Worm (Caenorhabditis elegans): ENCODE measurements around the gene C04C3.6.

The C04C3.6 gene

ce11 chrIV:3442513-3442912, 20.1 kb upstream of the C04C3.6 start:
- TF ChIP-seq mep-1 (tag; optimal IDR thresholded peaks at IDR 0.05), result no peak
- no peak for TF ChIP-seq ces-1 (GFP tag; optimal IDR thresholded peaks at IDR 0.05)
- no peak for TF ChIP-seq blmp-1 (tag; optimal IDR thresholded peaks at IDR 0.05)
- no peak for TF ChIP-seq mls-2 (tag; optimal IDR thresholded peaks at IDR 0.05)
- no peak for TF ChIP-seq lin-32 (GFP tag; optimal IDR thresholded peaks at IDR 0.05)
- TF ChIP-seq lsy-2 (tag; optimal IDR thresholded peaks at IDR 0.05), result no peak
- no peak for TF ChIP-seq nhr-12 (tag; optimal IDR thresholded peaks at IDR 0.05)
- no peak for TF ChIP-seq unc-62 (GFP tag; optimal IDR thresholded peaks at IDR 0.05)
- TF ChIP-seq ceh-39 (tag; optimal IDR thresholded peaks at IDR 0.05), result no peak
- no peak for TF ChIP-seq elt-3 (tag; optimal IDR thresholded peaks at IDR 0.05)
- TF ChIP-seq tbx-8 (GFP tag; optimal IDR thresholded peaks at IDR 0.05), result no peak
- TF ChIP-seq M03D4.4 (tag; optimal IDR thresholded peaks at IDR 0.05), result no peak
- no peak for TF ChIP-seq pha-4 (tag; optimal IDR thresholded peaks at IDR 0.05)
- no peak for TF ChIP-seq nhr-28 (tag; optimal IDR thresholded peaks at IDR 0.05)
- TF ChIP-seq mab-5 (tag; optimal IDR thresholded peaks at IDR 0.05), result no peak
- no peak for TF ChIP-seq sem-2 (GFP tag; optimal IDR thresholded peaks at IDR 0.05)
- TF ChIP-seq hlh-1 (tag; optimal IDR thresholded peaks at IDR 0.05), result no peak
- no peak for TF ChIP-seq ztf-11 (tag; optimal IDR thresholded peaks at IDR 0.05)
- no peak for TF ChIP-seq unc-39 (tag; optimal IDR thresholded peaks at IDR 0.05)

ce11 chrIV:3440848-3441247, 18.4 kb upstream of the C04C3.6 start, which contains the start of gene grd-10:
Gene grd-10 (plus strand): TSS chrIV:3441055.
- TF ChIP-seq zip-8 (tag; optimal IDR thresholded peaks at IDR 0.05), result no peak
- TF ChIP-seq tbx-8 (GFP tag; optimal IDR thresholded peaks at IDR 0.05), result no peak
- no peak for TF ChIP-seq elt-3 (tag; optimal IDR thresholded peaks at IDR 0.05)
- TF ChIP-seq ceh-43 (GFP tag; optimal IDR thresholded peaks at IDR 0.05), result no peak
- TF ChIP-seq nhr-28 (tag; optimal IDR thresholded peaks at IDR 0.05), result no peak

ce11 chrIV:3439354-3439753, 16.9 kb upstream of the C04C3.6 start, which contains the start of gene grd-3:
Gene grd-3 (plus strand): TSS chrIV:3439655.
- no peak for TF ChIP-seq flh-1 (GFP tag; optimal IDR thresholded peaks at IDR 0.05)

- TF ChIP-seq nhr-28 (tag; optimal IDR thresholded peaks at IDR 0.05) (no peak), nhr-2 (tag; optimal IDR thresholded peaks at IDR 0.05) (no peak), lsy-2 (tag; optimal IDR thresholded peaks at IDR 0.05) (no peak), mab-5 (tag; optimal IDR thresholded peaks at IDR 0.05) (no peak), drap-1 (GFP tag; optimal IDR thresholded peaks at IDR 0.05) (no peak), elt-3 (tag; optimal IDR thresholded peaks at IDR 0.05) (no peak), elt-1 (tag; optimal IDR thresholded peaks at IDR 0.05; ENCODE audit: borderline replicate concordance, insufficient read depth) (no peak), pha-4 (tag; optimal IDR thresholded peaks at IDR 0.05) (no peak), snpc-4 (tag; optimal IDR thresholded peaks at IDR 0.05) (no peak), ceh-83 (GFP tag; optimal IDR thresholded peaks at IDR 0.05) (no peak), lin-32 (GFP tag; optimal IDR thresholded peaks at IDR 0.05) (no peak), tbx-8 (GFP tag; optimal IDR thresholded peaks at IDR 0.05) (no peak), nhr-237 (tag; optimal IDR thresholded peaks at IDR 0.05) (no peak), ceh-39 (tag; optimal IDR thresholded peaks at IDR 0.05) (no peak), bed-3 (GFP tag; optimal IDR thresholded peaks at IDR 0.05) (no peak), cnd-1 (tag; optimal IDR thresholded peaks at IDR 0.05) (no peak), nhr-76 (tag; optimal IDR thresholded peaks at IDR 0.05) (no peak), unc-120 (tag; optimal IDR thresholded peaks at IDR 0.05; ENCODE audit: poor library complexity, severe bottlenecking) (no peak)
Measured at ce11 chrIV:3438022-3438421, 15.6 kb upstream of the C04C3.6 start, which contains the start of gene grd-13. Gene grd-13 (plus strand): TSS chrIV:3438312.

- TF ChIP-seq mab-5 (tag; optimal IDR thresholded peaks at IDR 0.05), result no peak
- TF ChIP-seq nhr-28 (tag; optimal IDR thresholded peaks at IDR 0.05), result no peak
- TF ChIP-seq M03D4.4 (tag; optimal IDR thresholded peaks at IDR 0.05), result no peak
- no peak for TF ChIP-seq sem-2 (GFP tag; optimal IDR thresholded peaks at IDR 0.05)
- TF ChIP-seq lin-32 (GFP tag; optimal IDR thresholded peaks at IDR 0.05), result no peak
- no peak for TF ChIP-seq cnd-1 (tag; optimal IDR thresholded peaks at IDR 0.05)
- TF ChIP-seq lin-13 (tag; optimal IDR thresholded peaks at IDR 0.05), result no peak
- no peak for TF ChIP-seq pha-4 (tag; optimal IDR thresholded peaks at IDR 0.05)
- TF ChIP-seq ceh-43 (GFP tag; optimal IDR thresholded peaks at IDR 0.05), result no peak
- no peak for TF ChIP-seq nhr-12 (tag; optimal IDR thresholded peaks at IDR 0.05)
- TF ChIP-seq unc-39 (tag; optimal IDR thresholded peaks at IDR 0.05), result no peak
Measured at ce11 chrIV:3436021-3436420, 13.6 kb upstream of the C04C3.6 start, which contains the start of gene srz-32. Gene srz-32 (plus strand): TSS chrIV:3436321.

Data from whole organism, mixed stage, embryonic.